Fruit fly (Drosophila melanogaster) S2 (cell line): Measurements from ENCODE around the gene CG43059.

Experiments used
- CG8478 ChIP-seq: fragments of >200 bp; optimal IDR thresholded peaks from 2 replicates; lab custom pipeline; 2018
- CTCF ChIP-seq, 2 experiments: fragments of >200 bp; optimal IDR thresholded peaks; 2 replicates each; lab custom pipeline; 2018

- TF ChIP-seq CG8478 (lab: Kevin White, UChicago) (no peak), CTCF (optimal IDR thresholded peaks at IDR 0.05; lab: Kevin White, UChicago) (no peak)
Observed at dm6 chr3L:8314788-8315140, 4.0 kb downstream of the CG43059 start.
